Fruit fly (Drosophila melanogaster) whole organism, embryonic: ENCODE data around the gene U2af50.

Experiments used
- Atf6 ChIP-seq: fragments of 200-800 bp; sonication (Bioruptor generic); IDR thresholded peaks from 2 replicates; pipeline ENCODE4 v1.3.6; 2022; ENCODE audit warnings: missing biosample characterization, missing genetic modification characterization
- B-H1 ChIP-seq: fragments of 200-800 bp; sonication (Bioruptor generic); IDR thresholded peaks from 3 replicates; pipeline ENCODE4 v1.3.6; 2022; ENCODE audit warnings: missing biosample characterization, missing genetic modification characterization
- Blimp-1 ChIP-seq: fragments of 200-800 bp; sonication (Bioruptor generic); optimal IDR thresholded peaks from 3 replicates; lab custom pipeline; 2018; ENCODE audit warnings: missing biosample characterization, missing genetic modification characterization, mild to moderate bottlenecking, moderate library complexity, missing genetic modification reagents
- C15 ChIP-seq: fragments of 200-800 bp; sonication (Bioruptor generic); IDR thresholded peaks from 3 replicates; pipeline ENCODE4 v1.3.6; 2022; ENCODE audit warnings: missing biosample characterization, missing genetic modification characterization
- CG10147 ChIP-seq: fragments of 200-800 bp; sonication (Bioruptor generic); optimal IDR thresholded peaks from 2 replicates; lab custom pipeline; 2019; ENCODE audit warnings: missing biosample characterization, mild to moderate bottlenecking, missing genetic modification characterization, moderate library complexity
- CG10959 ChIP-seq: fragments of 200-800 bp; sonication (Bioruptor generic); IDR thresholded peaks from 2 replicates; pipeline ENCODE4 v1.3.6; 2022; ENCODE audit warnings: missing biosample characterization, missing genetic modification characterization
- CG10979 ChIP-seq: fragments of 200-800 bp; sonication (Bioruptor generic); optimal IDR thresholded peaks from 2 replicates; lab custom pipeline; 2018; ENCODE audit warnings: missing biosample characterization, mild to moderate bottlenecking, missing genetic modification characterization, moderate library complexity
- CG12155 ChIP-seq: fragments of 200-800 bp; sonication (Bioruptor generic); optimal IDR thresholded peaks from 3 replicates; lab custom pipeline; 2016; ENCODE audit warnings: missing biosample characterization, missing genetic modification characterization
- CG12744 ChIP-seq: fragments of 200-800 bp; sonication (Bioruptor generic); optimal IDR thresholded peaks from 2 replicates; lab custom pipeline; 2016; ENCODE audit warnings: missing biosample characterization, missing genetic modification characterization
- CG13624 ChIP-seq: fragments of 200-800 bp; sonication (Bioruptor generic); optimal IDR thresholded peaks from 2 replicates; lab custom pipeline; 2016; ENCODE audit warnings: missing biosample characterization, missing genetic modification characterization
- CG18011 ChIP-seq: fragments of 200-800 bp; sonication (Bioruptor generic); optimal IDR thresholded peaks from 2 replicates; lab custom pipeline; 2017; ENCODE audit warnings: missing biosample characterization, missing genetic modification characterization, mild to moderate bottlenecking, moderate library complexity, missing genotype
- CG18262 ChIP-seq: fragments of 200-800 bp; optimal IDR thresholded peaks from 3 replicates; lab custom pipeline; 2019; ENCODE audit warnings: missing biosample characterization, mild to moderate bottlenecking, missing genetic modification characterization, moderate library complexity
- CG1832 ChIP-seq: fragments of 200-800 bp; sonication (Bioruptor generic); optimal IDR thresholded peaks from 2 replicates; lab custom pipeline; 2017; ENCODE audit warnings: missing biosample characterization, mild to moderate bottlenecking, missing genetic modification characterization, inconsistent platforms
- CG18599 ChIP-seq: fragments of 200-800 bp; sonication (Bioruptor generic); optimal IDR thresholded peaks from 3 replicates; lab custom pipeline; 2017; ENCODE audit warnings: missing biosample characterization, missing genetic modification characterization, mild to moderate bottlenecking, moderate library complexity, missing genetic modification reagents
- CG2202 ChIP-seq: fragments of 200-800 bp; sonication (Bioruptor generic); optimal IDR thresholded peaks from 2 replicates; lab custom pipeline; 2018; ENCODE audit warnings: missing biosample characterization, mild to moderate bottlenecking, missing genetic modification characterization
- CG30020 ChIP-seq: fragments of 200-800 bp; optimal IDR thresholded peaks from 2 replicates; lab custom pipeline; 2019; ENCODE audit warnings: missing biosample characterization, mild to moderate bottlenecking, missing genetic modification characterization, moderate library complexity
- CG31365 ChIP-seq: fragments of 200-800 bp; sonication (Bioruptor generic); optimal IDR thresholded peaks from 2 replicates; lab custom pipeline; 2018; ENCODE audit warnings: missing biosample characterization, mild to moderate bottlenecking, missing genetic modification characterization
- CG31441 ChIP-seq: fragments of 200-800 bp; sonication (Bioruptor generic); IDR thresholded peaks from 2 replicates; pipeline ENCODE4 v1.3.6; 2022; ENCODE audit warnings: missing biosample characterization, missing genetic modification characterization
- CG6254 ChIP-seq: fragments of 200-800 bp; sonication (Bioruptor generic); optimal IDR thresholded peaks from 3 replicates; lab custom pipeline; 2017; ENCODE audit warnings: mild to moderate bottlenecking, missing biosample characterization, missing genetic modification reagents, missing genetic modification characterization
- CG7839 ChIP-seq: fragments of 200-800 bp; sonication (Bioruptor generic); optimal IDR thresholded peaks from 3 replicates; lab custom pipeline; 2018; ENCODE audit warnings: missing biosample characterization, mild to moderate bottlenecking, missing genetic modification characterization, moderate library complexity
- Chrac-16 ChIP-seq: fragments of 200-800 bp; sonication (Bioruptor generic); optimal IDR thresholded peaks from 3 replicates; lab custom pipeline; 2016; ENCODE audit warnings: missing biosample characterization, missing genetic modification characterization
- Dek ChIP-seq: fragments of 200-800 bp; sonication (Bioruptor generic); optimal IDR thresholded peaks from 3 replicates; lab custom pipeline; 2019; ENCODE audit warnings: missing biosample characterization, mild to moderate bottlenecking, missing genetic modification characterization, moderate library complexity
- Dip3 ChIP-seq: fragments of 200-800 bp; sonication (Bioruptor generic); optimal IDR thresholded peaks from 3 replicates; lab custom pipeline; 2016; ENCODE audit warnings: missing biosample characterization, missing genetic modification characterization
- Drgx ChIP-seq: fragments of 200-800 bp; sonication (Bioruptor generic); IDR thresholded peaks from 2 replicates; pipeline ENCODE4 v1.3.6; 2022; ENCODE audit warnings: missing biosample characterization, missing genetic modification characterization
- Eip74EF ChIP-seq, 2 experiments: fragments of 200-800 bp in 1 of 2; fragments of >200 bp in 1 of 2; sonication (Bioruptor generic) in 1 of 2; optimal IDR thresholded peaks; 2 replicates each; lab custom pipeline; 2017 to 2019; ENCODE audit warnings: missing biosample characterization in 2 of 2, missing genetic modification characterization in 2 of 2, mild to moderate bottlenecking in 1 of 2, moderate library complexity in 1 of 2
- GATAe ChIP-seq: fragments of 200-800 bp; sonication (Bioruptor generic); conservative IDR thresholded peaks from 2 replicates; pipeline ENCODE4 v1.3.6; 2022; ENCODE audit warnings: missing biosample characterization, missing genetic modification characterization
- HLH3B ChIP-seq: fragments of 200-800 bp; sonication (Bioruptor generic); IDR thresholded peaks from 2 replicates; pipeline ENCODE4 v1.3.6; 2022; ENCODE audit warnings: missing biosample characterization, missing genetic modification characterization
- Lim3 ChIP-seq: fragments of 200-800 bp; sonication (Bioruptor generic); IDR thresholded peaks from 2 replicates; pipeline ENCODE4 v1.3.6; 2022; ENCODE audit warnings: missing biosample characterization, missing genetic modification characterization
- NC2α ChIP-seq: fragments of 200-800 bp; sonication (Bioruptor generic); optimal IDR thresholded peaks from 2 replicates; lab custom pipeline; 2016; ENCODE audit warnings: missing biosample characterization, missing genetic modification characterization
- NfI ChIP-seq: fragments of 200-800 bp; sonication (Bioruptor generic); optimal IDR thresholded peaks from 3 replicates; lab custom pipeline; 2018; ENCODE audit warnings: missing biosample characterization, mild to moderate bottlenecking, missing genetic modification characterization, moderate library complexity
- Oli ChIP-seq: fragments of 200-800 bp; sonication (Bioruptor generic); optimal IDR thresholded peaks from 2 replicates; lab custom pipeline; 2018; ENCODE audit warnings: missing biosample characterization, mild to moderate bottlenecking, missing genetic modification characterization, moderate library complexity
- YL-1 ChIP-seq: fragments of 200-800 bp; sonication (Bioruptor generic); optimal IDR thresholded peaks from 3 replicates; lab custom pipeline; 2017; ENCODE audit warnings: missing biosample characterization, mild to moderate bottlenecking, missing genetic modification characterization
- chm ChIP-seq: fragments of 200-800 bp; sonication (Bioruptor generic); IDR thresholded peaks from 2 replicates; pipeline ENCODE4 v1.3.6; 2022; ENCODE audit warnings: missing biosample characterization, missing genetic modification characterization
- crol ChIP-seq: fragments of 200-800 bp; sonication (Bioruptor generic); IDR thresholded peaks from 2 replicates; pipeline ENCODE4 v1.3.6; 2022; ENCODE audit warnings: missing biosample characterization, missing genetic modification characterization
- cwo ChIP-seq: fragments of 200-800 bp; sonication (Bioruptor generic); optimal IDR thresholded peaks from 3 replicates; lab custom pipeline; 2017; ENCODE audit warnings: missing biosample characterization, missing genetic modification characterization, mild to moderate bottlenecking, moderate library complexity, missing genetic modification reagents
- dmrt11E ChIP-seq: fragments of 200-800 bp; sonication (Bioruptor generic); optimal IDR thresholded peaks from 3 replicates; lab custom pipeline; 2018; ENCODE audit warnings: missing biosample characterization, mild to moderate bottlenecking, missing genetic modification characterization, moderate library complexity
- dpn ChIP-seq, 2 experiments: fragments of 200-800 bp; sonication (Bioruptor generic); optimal IDR thresholded peaks; 3 replicates each; lab custom pipeline; 2016; ENCODE audit warnings: missing biosample characterization in 2 of 2, missing genetic modification characterization in 2 of 2
- hbn ChIP-seq: fragments of 200-800 bp; sonication (Bioruptor generic); IDR thresholded peaks from 2 replicates; pipeline ENCODE4 v1.3.6; 2022; ENCODE audit warnings: missing biosample characterization, missing genetic modification characterization; ENCODE audit not compliant: partially characterized antibody
- nmo ChIP-seq: fragments of 200-800 bp; sonication (Bioruptor generic); optimal IDR thresholded peaks from 2 replicates; lab custom pipeline; 2018; ENCODE audit warnings: missing biosample characterization, mild to moderate bottlenecking, missing genetic modification characterization, moderate library complexity
- nom ChIP-seq: fragments of 200-800 bp; sonication (Bioruptor generic); optimal IDR thresholded peaks from 2 replicates; lab custom pipeline; 2017; ENCODE audit warnings: missing biosample characterization, missing genetic modification characterization, mild to moderate bottlenecking, moderate library complexity, missing genetic modification reagents
- pan ChIP-seq, 4 experiments: fragments of >200 bp in 3 of 4; fragments of 200-800 bp in 1 of 4; sonication (Bioruptor generic) in 1 of 4; optimal IDR thresholded peaks in 3 of 4; IDR thresholded peaks in 1 of 4; 2 replicates each; pipeline versions ENCODE4 v1.3.6 to Lab custom; 2017 to 2022; ENCODE audit warnings: missing biosample characterization in 2 of 4, missing genetic modification characterization in 2 of 4, mixed read lengths in 1 of 4
- peb ChIP-seq: fragments of 200-800 bp; sonication (Bioruptor generic); IDR thresholded peaks from 2 replicates; pipeline ENCODE4 v1.3.6; 2022; ENCODE audit warnings: missing biosample characterization, missing genetic modification characterization
- psq ChIP-seq: fragments of 200-800 bp; sonication (Bioruptor generic); optimal IDR thresholded peaks from 2 replicates; lab custom pipeline; 2017; ENCODE audit warnings: missing biosample characterization, missing genetic modification characterization
- slou ChIP-seq: fragments of 200-800 bp; sonication (Bioruptor generic); optimal IDR thresholded peaks from 3 replicates; lab custom pipeline; 2016; ENCODE audit warnings: missing biosample characterization, missing genetic modification characterization
- sob ChIP-seq: fragments of 200-800 bp; sonication (Bioruptor generic); IDR thresholded peaks from 2 replicates; pipeline ENCODE4 v1.3.6; 2022; ENCODE audit warnings: missing biosample characterization, missing genetic modification characterization
- sug ChIP-seq: fragments of 200-800 bp; optimal IDR thresholded peaks from 2 replicates; lab custom pipeline; 2019; ENCODE audit warnings: missing biosample characterization, mild to moderate bottlenecking, missing genetic modification characterization, moderate library complexity
- tio ChIP-seq: fragments of 200-800 bp; sonication (Bioruptor generic); optimal IDR thresholded peaks from 2 replicates; lab custom pipeline; 2017; ENCODE audit warnings: missing biosample characterization, missing genetic modification characterization, inconsistent platforms
- yki ChIP-seq: fragments of >200 bp; optimal IDR thresholded peaks from 3 replicates; lab custom pipeline; 2018

The U2af50 gene

DNA sequence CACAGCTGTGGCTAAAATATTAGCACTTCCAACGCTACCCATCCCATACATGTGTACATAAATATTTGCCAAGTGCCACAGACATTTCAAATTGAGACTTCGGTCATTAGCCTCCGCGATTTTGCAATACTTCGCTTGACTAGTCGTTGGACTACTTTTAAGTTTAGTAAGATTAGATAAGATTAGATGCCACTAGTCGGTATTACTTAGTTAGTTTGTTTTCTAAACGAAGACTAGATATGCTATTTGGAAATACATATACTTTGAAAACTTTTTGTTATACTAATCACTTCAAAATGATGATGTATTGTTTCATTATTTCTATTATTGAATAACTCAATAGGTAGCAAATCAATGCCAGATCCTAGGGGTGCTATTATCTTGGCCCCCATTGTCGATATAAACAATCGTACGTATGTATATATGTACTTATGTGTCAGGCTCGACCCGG, 27.1 kb upstream of the U2af50 start (continued):
- TF ChIP-seq cwo (peak; percentile 56), GATAe (GFP tag; lab: Robert Waterston, UW) (no peak), Atf6 (GFP tag; lab: Robert Waterston, UW) (peak; percentile 51; the same call in 1 of the 2 replicates), NC2α (GFP tag; lab: Kevin White, UChicago) (no peak), CG12744 (GFP tag; lab: Kevin White, UChicago) (peak; percentile 14), CG18262 (tag; lab: Kevin White, UChicago) (peak; percentile 50), CG18011 (GFP tag; lab: Kevin White, UChicago) (no peak), slou (GFP tag; lab: Kevin White, UChicago) (no peak), nmo (GFP tag; lab: Kevin White, UChicago) (peak; percentile 9), Eip74EF (GFP tag; optimal IDR thresholded peaks at IDR 0.05; lab: Kevin White, UChicago) (peak in 1 of 2 experiments; percentile 37), CG10979 (tag; lab: Kevin White, UChicago) (peak; percentile 5), dmrt11E (tag; lab: Kevin White, UChicago) (no peak), CG12155 (GFP tag; lab: Kevin White, UChicago) (no peak), CG13624 (GFP tag; lab: Kevin White, UChicago) (peak; percentile 21), CG6254 (no peak), Dip3 (GFP tag; lab: Kevin White, UChicago) (peak; percentile 37), peb (GFP tag; lab: Robert Waterston, UW) (no peak), Lim3 (GFP tag; lab: Robert Waterston, UW) (no peak), crol (GFP tag; lab: Robert Waterston, UW) (no peak), CG1832 (GFP tag; lab: Kevin White, UChicago) (no peak), CG7839 (tag; lab: Kevin White, UChicago) (peak; percentile 62), sug (peak; percentile 25), CG31365 (tag; lab: Kevin White, UChicago) (peak; percentile 3), yki (lab: Kevin White, UChicago) (no peak), dpn (GFP tag; optimal IDR thresholded peaks at IDR 0.05; lab: Kevin White, UChicago) (peak; percentile 2 to 39), CG18599 (GFP tag; lab: Kevin White, UChicago) (peak; percentile 73), Oli (tag; lab: Kevin White, UChicago) (peak; percentile 39), sob (GFP tag; lab: Robert Waterston, UW) (no peak), NfI (GFP tag; lab: Kevin White, UChicago) (peak; percentile 35), tio (GFP tag; lab: Kevin White, UChicago) (peak; percentile 54), hbn (GFP tag; lab: Robert Waterston, UW) (no peak), Chrac-16 (GFP tag; lab: Kevin White, UChicago) (peak; percentile 14), Dek (tag; lab: Kevin White, UChicago) (peak; percentile 1), CG30020 (no peak), Drgx (GFP tag; lab: Robert Waterston, UW) (peak; percentile 50; the same call in 1 of the 2 replicates), C15 (GFP tag; lab: Robert Waterston, UW) (no peak)

DNA sequence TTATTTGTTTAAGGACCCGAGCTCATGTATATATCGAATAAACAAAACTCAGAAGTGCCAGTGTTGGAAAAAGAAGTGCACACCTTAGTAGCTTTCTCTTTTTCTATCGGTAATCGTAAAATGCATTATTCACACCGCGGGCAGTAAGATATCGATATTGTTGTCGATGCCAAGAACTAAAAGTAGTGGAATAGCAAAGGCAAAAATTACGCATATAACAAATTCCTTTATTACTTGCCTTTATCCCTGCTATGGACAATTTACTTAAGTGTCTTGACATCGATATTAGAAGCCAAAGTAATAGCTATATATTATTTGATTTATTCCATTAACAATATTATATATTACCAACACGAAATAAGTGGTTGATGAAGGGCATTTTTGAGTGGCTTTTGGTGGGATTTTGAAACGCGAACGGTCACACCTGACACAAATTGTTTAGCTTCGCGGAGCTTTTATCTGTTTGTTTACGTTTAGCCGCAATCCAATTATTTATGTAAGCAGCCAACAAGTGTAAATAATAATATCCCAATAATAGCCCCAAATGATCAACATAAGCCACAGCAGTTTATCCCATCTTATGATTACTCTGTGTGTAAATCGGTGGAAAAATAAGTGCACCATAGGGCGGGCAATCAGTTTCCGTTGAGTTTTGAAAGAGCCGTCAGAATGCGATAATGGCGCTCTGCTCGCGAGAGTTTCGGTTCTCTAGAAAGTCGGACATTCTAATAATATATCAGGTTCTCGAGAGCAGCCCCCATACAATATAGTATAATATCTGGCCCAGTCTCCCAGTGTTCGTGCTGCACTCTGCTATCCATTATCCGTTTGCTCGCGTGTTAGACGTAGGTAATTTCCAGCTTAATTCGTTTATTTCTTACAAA, 26.2 kb upstream of the U2af50 start, which contains the start of the genes CG9992 and CG4239:
TSS of gene CG9992 (minus strand) at position 66 of the 884 bp plus-strand sequence.
TSS of gene CG4239 (plus strand) at position 436 of the 884 bp plus-strand sequence.
- TF ChIP-seq nom (GFP tag; lab: Kevin White, UChicago), result no peak
- TF ChIP-seq B-H1 (GFP tag; lab: Robert Waterston, UW), result peak; percentile 24; the same call in 2 of the 3 replicates
- no peak for TF ChIP-seq pan (optimal IDR thresholded peaks at IDR 0.05; lab: Kevin White, UChicago)
- TF ChIP-seq pan (GFP tag; optimal IDR thresholded peaks at IDR 0.05 in 1 of 2, IDR thresholded peaks at IDR 0.05 in 1 of 2), result no peak
- no peak for TF ChIP-seq YL-1
- peak; percentile 66; the same call in 1 of the 2 replicates for TF ChIP-seq CG31441 (GFP tag; lab: Robert Waterston, UW)
- no peak for TF ChIP-seq CG2202 (tag; lab: Kevin White, UChicago)
- no peak for TF ChIP-seq Lim3 (GFP tag; lab: Robert Waterston, UW)
- no peak for TF ChIP-seq CG10959 (GFP tag; lab: Robert Waterston, UW)
- peak; percentile 53; the same call in 1 of the 2 replicates for TF ChIP-seq HLH3B (GFP tag; lab: Robert Waterston, UW)
- no peak; the same call in 1 of the 2 replicates for TF ChIP-seq chm (GFP tag; lab: Robert Waterston, UW)
- TF ChIP-seq Blimp-1, result peak; percentile 57
- TF ChIP-seq CG10147 (GFP tag; lab: Kevin White, UChicago), result peak; percentile 13
- TF ChIP-seq psq (GFP tag; lab: Kevin White, UChicago), result no peak
